Worm (Caenorhabditis elegans) whole organism, mixed stage, embryonic: Measurements from ENCODE around the gene nsun-1.
A peak's percentile ranks its signal among the peaks of the same experiment; 100 is the strongest.

Source experiments
- blmp-1 ChIP-seq: fragments of 150-350 bp; optimal IDR thresholded peaks from 2 replicates; lab custom pipeline; 2014; ENCODE audit warnings: missing biosample characterization, missing genetic modification characterization
- ceh-43 ChIP-seq: fragments of 200-800 bp; sonication (Bioruptor generic); optimal IDR thresholded peaks from 2 replicates; lab custom pipeline; 2018; ENCODE audit warnings: mild to moderate bottlenecking, missing genetic modification characterization, moderate library complexity, missing compliant biosample characterization
- ces-1 ChIP-seq: fragments of 150-350 bp; optimal IDR thresholded peaks from 2 replicates; lab custom pipeline; 2014; ENCODE audit warnings: missing biosample characterization, missing genetic modification reagents, missing genetic modification characterization
- elt-3 ChIP-seq: fragments of 150-350 bp; optimal IDR thresholded peaks from 2 replicates; lab custom pipeline; 2014; ENCODE audit warnings: missing biosample characterization, missing genetic modification characterization
- lin-13 ChIP-seq: fragments of 150-350 bp; optimal IDR thresholded peaks from 2 replicates; lab custom pipeline; 2014; ENCODE audit warnings: missing biosample characterization, missing genetic modification characterization
- lsy-2 ChIP-seq: fragments of 150-350 bp; optimal IDR thresholded peaks from 2 replicates; lab custom pipeline; 2014; ENCODE audit warnings: missing biosample characterization, missing genetic modification characterization
- mab-5 ChIP-seq: fragments of 150-350 bp; optimal IDR thresholded peaks from 2 replicates; lab custom pipeline; 2014; ENCODE audit warnings: missing biosample characterization, missing genetic modification characterization
- nhr-12 ChIP-seq: fragments of 150-350 bp; optimal IDR thresholded peaks from 2 replicates; lab custom pipeline; 2014; ENCODE audit warnings: missing biosample characterization, missing genetic modification characterization
- nhr-237 ChIP-seq: fragments of 150-350 bp; optimal IDR thresholded peaks from 2 replicates; lab custom pipeline; 2014; ENCODE audit warnings: missing biosample characterization, missing genetic modification characterization
- pha-4 ChIP-seq: fragments of 150-350 bp; optimal IDR thresholded peaks from 2 replicates; lab custom pipeline; 2018; ENCODE audit warnings: missing biosample characterization, missing genetic modification reagents, missing genetic modification characterization
- snpc-4 ChIP-seq: fragments of 150-350 bp; optimal IDR thresholded peaks from 2 replicates; lab custom pipeline; 2014; ENCODE audit warnings: missing biosample characterization, missing genetic modification characterization
- unc-39 ChIP-seq: fragments of 150-350 bp; optimal IDR thresholded peaks from 2 replicates; lab custom pipeline; 2014; ENCODE audit warnings: missing biosample characterization, missing genetic modification characterization
- unc-62 ChIP-seq: fragments of 150-350 bp; optimal IDR thresholded peaks from 2 replicates; lab custom pipeline; 2014; ENCODE audit warnings: missing biosample characterization, missing genetic modification reagents, missing genetic modification characterization

- no peak for TF ChIP-seq pha-4 (tag; lab: Kevin White, UChicago)
- no peak for TF ChIP-seq blmp-1
- no peak for TF ChIP-seq elt-3
- no peak for TF ChIP-seq unc-62 (GFP tag; lab: Kevin White, UChicago)
- no peak for TF ChIP-seq snpc-4 (tag; lab: Kevin White, UChicago)
- peak; percentile 78 for TF ChIP-seq lin-13
- peak; percentile 90 for TF ChIP-seq lsy-2 (tag; lab: Kevin White, UChicago)
- TF ChIP-seq nhr-12 (tag; lab: Kevin White, UChicago) = no peak
- no peak for TF ChIP-seq ceh-43
- no peak for TF ChIP-seq mab-5 (tag; lab: Kevin White, UChicago)
- no peak for TF ChIP-seq nhr-237
- TF ChIP-seq ces-1 (GFP tag; lab: Kevin White, UChicago) = no peak
- TF ChIP-seq unc-39 = no peak
Observed at ce11 chrII:456371-456770, 19.4 kb downstream of the nsun-1 start.
